Worm (Caenorhabditis elegans): ENCODE results near the gene pgp-13.

pgp-13 gene

DNA sequence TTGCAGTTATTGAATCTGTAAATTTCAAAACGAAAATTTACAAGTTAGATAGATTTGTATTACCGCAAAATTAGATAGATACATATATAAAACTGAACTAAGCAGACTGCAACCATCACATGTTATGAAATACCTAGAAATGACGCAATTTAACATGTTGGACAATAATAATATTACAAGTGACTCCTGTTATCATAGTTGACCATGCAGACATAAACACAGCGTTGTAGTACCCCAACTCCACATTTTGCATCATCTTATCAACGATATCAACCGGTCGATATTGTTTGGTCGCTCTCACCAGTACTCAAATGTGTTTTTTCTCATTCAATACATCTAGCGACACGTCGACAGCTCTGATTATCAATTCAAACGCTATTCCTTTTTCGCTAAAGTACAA lies 47.2 kb upstream of the pgp-13 start, which contains the start of gene ugt-50:
ugt-50 (plus strand) TSS at position 268 of the 400 bp plus-strand sequence.
- TF ChIP-seq T26A5.8 (tag; optimal IDR thresholded peaks at IDR 0.05) (no peak), let-607 (tag; optimal IDR thresholded peaks at IDR 0.05) (peak in 1 of 2 experiments; percentile 67), Y67H2A.10 (GFP tag; conservative IDR thresholded peaks at IDR 0.05) (no peak), F55B11.4 (tag; optimal IDR thresholded peaks at IDR 0.05; ENCODE audit: borderline replicate concordance, insufficient read depth) (no peak), nhr-80 (tag; optimal IDR thresholded peaks at IDR 0.05) (peak; percentile 85), cebp-1 (GFP tag; IDR thresholded peaks at IDR 0.05) (no peak), cebp-1 (tag; optimal IDR thresholded peaks at IDR 0.05) (peak; percentile 72)

DNA sequence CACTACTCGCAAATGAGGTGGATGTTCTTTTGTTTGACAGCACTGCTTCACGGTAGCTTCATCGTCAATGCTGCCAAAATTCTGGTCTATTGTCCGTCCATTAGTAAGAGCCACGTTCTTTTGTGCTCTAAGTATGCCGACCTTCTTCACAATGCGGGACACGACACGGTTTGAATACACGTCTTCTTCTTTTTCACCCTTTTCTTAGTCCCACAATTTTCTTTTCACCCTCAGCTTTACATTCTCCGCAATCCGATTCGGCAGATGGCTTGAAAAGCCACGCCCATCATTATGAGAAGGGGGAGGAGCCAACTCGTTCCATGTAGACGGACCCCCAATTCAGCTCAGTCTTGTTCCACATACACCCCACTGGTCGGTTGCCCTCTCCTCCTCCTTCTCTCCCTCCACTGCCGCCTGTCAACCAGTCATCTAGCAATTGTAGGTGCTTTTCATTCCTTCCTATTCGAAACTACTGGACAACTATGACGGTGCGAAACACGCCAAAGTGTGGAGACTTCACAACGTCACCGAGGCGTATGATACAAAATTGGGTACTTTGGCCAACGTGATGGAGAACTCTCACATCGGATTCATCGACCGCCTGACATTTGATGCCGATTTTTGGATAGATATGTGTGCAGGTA lies 46.7 kb upstream of the pgp-13 start:
- no peak for TF ChIP-seq attf-3 (GFP tag; conservative IDR thresholded peaks at IDR 0.05)
- TF ChIP-seq lin-26 (GFP tag; IDR thresholded peaks at IDR 0.05) = no peak
- no peak for TF ChIP-seq bed-2 (GFP tag; IDR thresholded peaks at IDR 0.05)
- TF ChIP-seq madf-3 (GFP tag; IDR thresholded peaks at IDR 0.05) = 0 out of 2 replicates have a peak, but pooled peaks have one; percentile 32
- peak; percentile 18 for TF ChIP-seq ama-1 (optimal IDR thresholded peaks at IDR 0.05)
- TF ChIP-seq ama-1 (GFP tag; optimal IDR thresholded peaks at IDR 0.05) = peak in 1 of 2 experiments; percentile 54

DNA sequence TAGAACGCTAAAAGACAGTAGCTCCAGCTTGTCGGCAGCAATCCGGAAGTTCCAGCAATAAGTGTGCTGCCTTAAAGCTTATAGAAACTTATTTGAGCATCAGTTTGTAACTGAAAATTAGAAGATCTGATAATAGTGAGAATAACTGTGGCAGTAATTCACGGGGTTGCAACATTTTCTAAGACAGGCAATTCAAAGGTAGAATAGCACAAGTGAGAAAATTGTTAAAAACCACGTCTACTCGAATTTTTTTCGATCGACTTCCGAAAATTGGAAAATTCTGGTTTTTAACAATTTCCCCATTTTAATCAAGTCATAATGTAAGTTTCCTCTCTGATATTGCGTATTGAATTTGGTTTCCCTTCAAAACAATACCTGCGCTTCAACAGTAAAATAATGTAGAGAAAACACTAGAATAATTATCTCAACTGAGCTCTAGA lies 45.4 kb upstream of the pgp-13 start:
- TF ChIP-seq ZK185.1 (tag; optimal IDR thresholded peaks at IDR 0.05; ENCODE audit: poor library complexity, severe bottlenecking) (peak; percentile 28), lin-35 (GFP tag; optimal IDR thresholded peaks at IDR 0.05) (peak in 1 of 3 experiments; percentile 7), Y79H2A.3 (GFP tag; conservative IDR thresholded peaks at IDR 0.05) (no peak), hmg-1.2 (GFP tag; IDR thresholded peaks at IDR 0.05) (no peak), ama-1 (optimal IDR thresholded peaks at IDR 0.05) (no peak), ama-1 (GFP tag; optimal IDR thresholded peaks at IDR 0.05) (peak in 1 of 2 experiments; percentile 50), unc-130 (GFP tag; optimal IDR thresholded peaks at IDR 0.05) (no peak)

DNA sequence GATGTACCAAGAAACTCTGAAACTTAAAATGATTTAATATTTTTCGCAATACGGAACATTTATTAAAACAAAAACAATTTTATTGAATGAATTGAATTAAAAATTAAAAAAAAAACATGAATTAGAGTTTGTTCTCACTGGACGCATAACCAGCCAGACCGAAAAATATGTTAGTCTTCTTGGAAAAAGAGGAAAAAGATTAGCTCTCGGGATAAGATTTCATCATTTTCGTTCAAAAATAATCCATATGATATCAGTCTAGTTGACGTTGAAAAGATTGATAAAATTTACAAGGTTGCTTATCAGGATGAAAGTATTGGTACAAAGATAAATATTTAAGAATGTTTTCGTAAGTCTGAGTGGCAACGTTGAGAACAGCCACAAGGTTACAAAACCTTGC lies 38.1 kb upstream of the pgp-13 start, which contains the start of gene nhr-26:
nhr-26 (minus strand) TSS at position 10 of the 400 bp plus-strand sequence.
- no peak for TF ChIP-seq C06A6.2 (GFP tag; conservative IDR thresholded peaks at IDR 0.05)
- TF ChIP-seq ekl-4 (GFP tag; IDR thresholded peaks at IDR 0.05) = no peak
- TF ChIP-seq ztf-28 (GFP tag; IDR thresholded peaks at IDR 0.05) = no peak
- no peak for TF ChIP-seq bed-2 (GFP tag; IDR thresholded peaks at IDR 0.05)
- TF ChIP-seq B0336.3 (GFP tag; IDR thresholded peaks at IDR 0.05) = no peak
- no peak for TF ChIP-seq pbrm-1 (GFP tag; IDR thresholded peaks at IDR 0.05)
- TF ChIP-seq dox-1 (GFP tag; IDR thresholded peaks at IDR 0.05) = no peak
- TF ChIP-seq snpc-3.4 (tag; optimal IDR thresholded peaks at IDR 0.05) = no peak
- TF ChIP-seq ceh-100 (GFP tag; IDR thresholded peaks at IDR 0.05) = no peak
- no peak for TF ChIP-seq F37B4.10 (GFP tag; IDR thresholded peaks at IDR 0.05)
- no peak for TF ChIP-seq cebp-2 (GFP tag; IDR thresholded peaks at IDR 0.05)
- TF ChIP-seq nhr-80 (tag; optimal IDR thresholded peaks at IDR 0.05) = no peak
- no peak for TF ChIP-seq nhr-90 (tag; optimal IDR thresholded peaks at IDR 0.05)
- no peak for TF ChIP-seq aptf-2 (GFP tag; conservative IDR thresholded peaks at IDR 0.05)
- TF ChIP-seq lir-1 (GFP tag; conservative IDR thresholded peaks at IDR 0.05) = no peak
- no peak for TF ChIP-seq madf-3 (GFP tag; IDR thresholded peaks at IDR 0.05)

DNA sequence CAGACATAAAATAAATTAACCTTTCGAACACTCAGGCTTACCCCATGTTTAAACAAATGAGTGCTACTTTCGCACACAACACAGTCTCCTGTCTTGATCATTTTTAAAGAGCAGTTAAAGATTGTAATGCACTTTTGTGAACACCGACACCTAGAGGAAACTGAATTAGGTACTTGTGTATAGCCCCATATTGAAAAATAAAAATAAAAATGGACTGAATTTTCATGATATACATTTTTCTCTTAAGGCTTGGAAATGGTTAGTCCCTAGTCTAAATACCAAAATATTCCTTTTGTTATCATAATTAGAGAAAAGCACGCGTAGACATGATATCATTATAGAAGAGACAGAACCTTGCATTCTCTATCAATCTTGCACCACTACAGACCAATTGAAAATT lies 36.6 kb upstream of the pgp-13 start, which contains the start of gene nhr-214:
nhr-214 (minus strand) TSS at position 101 of the 400 bp plus-strand sequence.
- TF ChIP-seq mel-28 (tag; optimal IDR thresholded peaks at IDR 0.05; ENCODE audit: borderline replicate concordance) (no peak), ama-1 (optimal IDR thresholded peaks at IDR 0.05) (no peak), ama-1 (GFP tag; optimal IDR thresholded peaks at IDR 0.05) (no peak), lin-35 (GFP tag; optimal IDR thresholded peaks at IDR 0.05) (no peak), bed-2 (GFP tag; IDR thresholded peaks at IDR 0.05) (no peak), T07F8.4 (tag; optimal IDR thresholded peaks at IDR 0.05) (no peak), Y56A3A.18 (GFP tag; IDR thresholded peaks at IDR 0.05) (no peak), rec-8 (tag; optimal IDR thresholded peaks at IDR 0.05) (no peak), snpc-4 (GFP tag; optimal IDR thresholded peaks at IDR 0.05) (no peak), snpc-4 (tag; optimal IDR thresholded peaks at IDR 0.05) (no peak), aptf-3 (GFP tag; IDR thresholded peaks at IDR 0.05) (no peak), zim-3 (tag; optimal IDR thresholded peaks at IDR 0.05) (no peak), nhr-120 (GFP tag; IDR thresholded peaks at IDR 0.05) (no peak), B0035.1 (tag; optimal IDR thresholded peaks at IDR 0.05) (no peak), akir-1 (GFP tag; optimal IDR thresholded peaks at IDR 0.05) (no peak)
